Worm (Caenorhabditis elegans) whole organism, L4/young adult: ENCODE data around the gene W04G3.11.

Experiments used
- W03F9.2 ChIP-seq: fragments of 150-350 bp; optimal IDR thresholded peaks from 2 replicates; lab custom pipeline; 2014; ENCODE audit warnings: missing biosample characterization, missing genetic modification characterization
- dao-5 ChIP-seq: sonication (generic microtip); optimal IDR thresholded peaks from 2 replicates; lab custom pipeline; 2016; ENCODE audit warnings: missing genotype, missing genetic modification characterization, moderate library complexity, missing compliant biosample characterization
- him-1 ChIP-seq: sonication (generic microtip); optimal IDR thresholded peaks from 2 replicates; lab custom pipeline; 2016; ENCODE audit warnings: missing genotype, missing genetic modification reagents, missing genetic modification characterization, missing compliant biosample characterization

ce11 chrX:11136988-11137387 lies 48.0 kb downstream of the W04G3.11 start:
- TF ChIP-seq W03F9.2 (no peak), him-1 (tag; lab: Kevin White, UChicago) (no peak), dao-5 (tag; lab: Kevin White, UChicago) (no peak)
